Fruit fly (Drosophila melanogaster): ENCODE data around the gene Hmu.
A peak's percentile ranks its signal among the peaks of the same experiment; 100 is the strongest.

Hmu gene

DNA sequence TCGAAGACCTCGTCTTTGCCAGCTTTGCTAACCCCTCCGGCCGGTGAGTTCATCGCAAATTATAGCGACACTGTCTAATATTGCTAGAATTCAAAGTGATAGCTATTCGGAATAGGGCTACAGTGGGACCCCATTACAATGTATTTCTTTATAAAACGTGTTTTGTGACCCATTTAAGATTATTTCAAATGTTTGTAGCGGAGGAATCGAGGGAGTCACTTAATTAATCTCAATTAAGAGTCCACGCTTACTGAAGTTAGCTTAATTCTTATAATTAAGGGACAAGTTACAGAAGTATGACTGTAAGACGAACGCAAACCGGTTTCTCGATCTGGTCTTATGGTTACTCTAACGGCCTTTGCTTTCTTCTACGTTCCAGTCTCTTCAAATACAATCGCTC lies 1.1 kb downstream of the Hmu start (continued):
- TF ChIP-seq CG17568 (GFP tag; optimal IDR thresholded peaks at IDR 0.05) = no peak
- TF ChIP-seq CG3281 (GFP tag; optimal IDR thresholded peaks at IDR 0.05) = peak; percentile 61
- peak; percentile 91 for TF ChIP-seq sens (GFP tag)
- no peak for TF ChIP-seq Hmx (GFP tag; optimal IDR thresholded peaks at IDR 0.05)
- no peak for TF ChIP-seq NK7.1 (GFP tag; optimal IDR thresholded peaks at IDR 0.05)
- peak; percentile 15 for TF ChIP-seq CG9727 (GFP tag; optimal IDR thresholded peaks at IDR 0.05)
- no peak for TF ChIP-seq CG3163 (GFP tag; optimal IDR thresholded peaks at IDR 0.05)
- TF ChIP-seq CG34376 (GFP tag; optimal IDR thresholded peaks at IDR 0.05) = no peak
- TF ChIP-seq abd-A (tag; optimal IDR thresholded peaks at IDR 0.05) = no peak
- TF ChIP-seq Med (GFP tag) = peak; percentile 93
- no peak for TF ChIP-seq chn (GFP tag; optimal IDR thresholded peaks at IDR 0.05)
- no peak for TF ChIP-seq HLH3B (GFP tag; IDR thresholded peaks at IDR 0.05)
- TF ChIP-seq CG10565 (GFP tag; optimal IDR thresholded peaks at IDR 0.05) = no peak
- no peak for TF ChIP-seq usp (GFP tag; optimal IDR thresholded peaks at IDR 0.05)
- 0 out of 3 replicates have a peak, but pooled peaks have one; percentile 8 for TF ChIP-seq ci (GFP tag; IDR thresholded peaks at IDR 0.05)
- no peak for TF ChIP-seq trh (GFP tag; optimal IDR thresholded peaks at IDR 0.05)
- no peak for TF ChIP-seq grn (GFP tag; optimal IDR thresholded peaks at IDR 0.05)
- peak; percentile 10 for TF ChIP-seq CG13296 (GFP tag; optimal IDR thresholded peaks at IDR 0.05)
- TF ChIP-seq gro (GFP tag; optimal IDR thresholded peaks at IDR 0.05) = peak; percentile 1
- no peak; the same call in 2 of the 3 replicates for TF ChIP-seq tgo (GFP tag; IDR thresholded peaks at IDR 0.05)
- TF ChIP-seq CG3847 (GFP tag; IDR thresholded peaks at IDR 0.05) = no peak
- TF ChIP-seq oc (tag; optimal IDR thresholded peaks at IDR 0.05) = peak; percentile 2
- TF ChIP-seq CHES-1-like (GFP tag; optimal IDR thresholded peaks at IDR 0.05) = no peak
- no peak for TF ChIP-seq CG14667 (GFP tag; IDR thresholded peaks at IDR 0.05)
- no peak for TF ChIP-seq CG17328 (GFP tag; IDR thresholded peaks at IDR 0.05)
- TF ChIP-seq PHDP (tag; optimal IDR thresholded peaks at IDR 0.05) = peak; percentile 47
- peak; percentile 58 for TF ChIP-seq dysf (GFP tag; IDR thresholded peaks at IDR 0.05)
- TF ChIP-seq Lim3 (GFP tag; IDR thresholded peaks at IDR 0.05) = no peak
- no peak for TF ChIP-seq CG10959 (GFP tag; IDR thresholded peaks at IDR 0.05)
- no peak for TF ChIP-seq CG6689 (GFP tag; IDR thresholded peaks at IDR 0.05)
- TF ChIP-seq Doc2 (GFP tag; IDR thresholded peaks at IDR 0.05) = no peak
- no peak for TF ChIP-seq Nf-YC (tag; optimal IDR thresholded peaks at IDR 0.05)
- TF ChIP-seq wdn (GFP tag; IDR thresholded peaks at IDR 0.05) = no peak
- TF ChIP-seq Tbp (GFP tag; optimal IDR thresholded peaks at IDR 0.05) = no peak
- no peak for TF ChIP-seq CG6765 (GFP tag; optimal IDR thresholded peaks at IDR 0.05)
- TF ChIP-seq CG6791 (GFP tag; IDR thresholded peaks at IDR 0.05; ENCODE audit: partially characterized antibody) = no peak
- no peak for TF ChIP-seq sna (GFP tag; IDR thresholded peaks at IDR 0.05; ENCODE audit: partially characterized antibody)
- no peak for TF ChIP-seq CG4730 (GFP tag; IDR thresholded peaks at IDR 0.05)
- TF ChIP-seq sd (tag; optimal IDR thresholded peaks at IDR 0.05) = peak; percentile 36
- no peak for TF ChIP-seq CG18619 (GFP tag; optimal IDR thresholded peaks at IDR 0.05)
- peak; percentile 44; the same call in 1 of the 2 replicates for TF ChIP-seq lmd (GFP tag; IDR thresholded peaks at IDR 0.05)
- TF ChIP-seq nau (GFP tag; optimal IDR thresholded peaks at IDR 0.05) = no peak
- TF ChIP-seq Meics (GFP tag; optimal IDR thresholded peaks at IDR 0.05) = peak; percentile 42
- TF ChIP-seq CG3407 (GFP tag; optimal IDR thresholded peaks at IDR 0.05) = no peak
- no peak for TF ChIP-seq CG31388 (GFP tag; optimal IDR thresholded peaks at IDR 0.05)
- no peak for TF ChIP-seq CG10366 (GFP tag; IDR thresholded peaks at IDR 0.05)
- no peak for TF ChIP-seq eyg (GFP tag; optimal IDR thresholded peaks at IDR 0.05)
- TF ChIP-seq CG13894 (tag; optimal IDR thresholded peaks at IDR 0.05) = peak; percentile 54
- no peak; the same call in 2 of the 3 replicates for TF ChIP-seq CG2889 (GFP tag; IDR thresholded peaks at IDR 0.05)
- peak; percentile 73 for TF ChIP-seq CG2120 (GFP tag; optimal IDR thresholded peaks at IDR 0.05)
- TF ChIP-seq Dref (GFP tag; IDR thresholded peaks at IDR 0.05) = no peak
- TF ChIP-seq lilli (GFP tag; optimal IDR thresholded peaks at IDR 0.05) = peak; percentile 37
- peak; percentile 54 for TF ChIP-seq unpg (GFP tag; optimal IDR thresholded peaks at IDR 0.05)

Measured in whole organism, embryonic.